Worm (Caenorhabditis elegans) whole organism, L1 larva: Measurements from ENCODE around the gene C41C4.9.

Source experiments
- egl-27 ChIP-seq, 2 experiments: fragments of 150-350 bp in 1 of 2; sonication (generic microtip); optimal IDR thresholded peaks; 3 replicates each; lab custom pipeline; 2017 to 2018; ENCODE audit warnings: missing biosample characterization in 2 of 2, missing genetic modification characterization in 2 of 2, missing genetic modification reagents in 2 of 2

The C41C4.9 gene

DNA sequence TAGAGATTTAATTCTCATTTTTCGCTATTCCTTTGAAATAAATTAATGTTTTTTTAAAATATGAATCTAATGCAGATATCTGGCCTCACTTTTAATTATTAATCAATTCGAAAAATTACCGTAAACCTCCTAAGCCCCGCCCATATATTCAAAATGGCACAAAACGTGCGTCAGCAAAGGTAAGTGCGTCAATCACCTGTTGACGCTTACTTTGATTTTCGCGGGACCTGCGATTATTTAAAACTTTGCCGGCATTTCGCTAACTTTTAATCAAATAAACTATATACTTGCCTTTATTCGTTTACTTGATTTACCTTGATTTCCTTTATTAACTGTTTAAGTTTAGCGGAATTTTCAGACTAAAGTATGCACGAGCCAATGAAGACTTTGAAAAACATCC, 50.5 kb downstream of the C41C4.9 start, which contains the start of gene pch-2 (continued):
- TF ChIP-seq egl-27 (tag; optimal IDR thresholded peaks at IDR 0.05; lab: Kevin White, UChicago): no peak
